Worm (Caenorhabditis elegans) whole organism, L2 larva: ENCODE data around the gene acox-3.

ENCODE experiments used
- ZK546.5 ChIP-seq: sonication (generic microtip); optimal IDR thresholded peaks from 2 replicates; lab custom pipeline; 2017; ENCODE audit warnings: missing biosample characterization, missing genetic modification characterization
- mdl-1 ChIP-seq, 2 experiments: fragments of 150-350 bp in 1 of 2; sonication (generic microtip) in 1 of 2; optimal IDR thresholded peaks; 2 replicates each; lab custom pipeline; 2017; ENCODE audit warnings: missing biosample characterization in 2 of 2, missing genetic modification characterization in 2 of 2
- nhr-77 ChIP-seq: fragments of 150-350 bp; optimal IDR thresholded peaks from 2 replicates; lab custom pipeline; 2014; ENCODE audit warnings: missing biosample characterization, missing genetic modification characterization
- unc-62 ChIP-seq: fragments of 150-350 bp; optimal IDR thresholded peaks from 2 replicates; lab custom pipeline; 2014; ENCODE audit warnings: missing biosample characterization, missing genetic modification reagents, missing genetic modification characterization

DNA sequence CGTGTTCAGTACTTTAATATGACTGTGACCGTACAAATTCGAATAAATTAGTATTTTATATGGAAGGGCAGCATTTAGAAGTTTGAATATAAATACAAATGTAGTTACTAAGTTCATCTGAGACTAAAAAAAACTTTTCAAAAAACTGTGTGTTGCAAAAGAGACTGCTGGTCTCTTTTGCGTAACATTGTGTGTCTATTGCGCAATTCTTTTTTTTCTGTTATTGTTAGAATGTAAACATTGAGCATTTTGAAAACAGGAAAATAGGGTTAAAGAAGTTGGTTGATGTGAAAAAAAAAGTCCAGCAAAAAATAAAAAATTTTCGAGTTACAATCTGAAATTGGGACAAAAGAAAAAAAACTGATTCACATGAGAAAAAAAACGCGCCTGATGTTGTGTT lies 39.0 kb downstream of the acox-3 start:
- TF ChIP-seq unc-62 (no peak), mdl-1 (tag; optimal IDR thresholded peaks at IDR 0.05; lab: Kevin White, UChicago) (no peak), nhr-77 (no peak), ZK546.5 (tag; lab: Kevin White, UChicago) (no peak)
